Worm (Caenorhabditis elegans): ENCODE data around the gene pals-40.

ce11 chrIII:1413125-1413837 lies 35.5 kb upstream of the pals-40 start:
- no peak for TF ChIP-seq zag-1 (tag; optimal IDR thresholded peaks at IDR 0.05)
- TF ChIP-seq egl-27 (tag; optimal IDR thresholded peaks at IDR 0.05), result no peak
- no peak for TF ChIP-seq daf-16 (GFP tag; optimal IDR thresholded peaks at IDR 0.05)
- no peak for TF ChIP-seq daf-16 (tag; optimal IDR thresholded peaks at IDR 0.05)
- no peak for TF ChIP-seq lir-3 (tag; optimal IDR thresholded peaks at IDR 0.05)
- TF ChIP-seq jun-1 (tag; optimal IDR thresholded peaks at IDR 0.05), result no peak
- TF ChIP-seq lsy-2 (tag; optimal IDR thresholded peaks at IDR 0.05), result no peak
- TF ChIP-seq unc-62 (GFP tag; optimal IDR thresholded peaks at IDR 0.05 in 1 of 2), result no peak
- TF ChIP-seq unc-62 (tag; optimal IDR thresholded peaks at IDR 0.05), result no peak
- TF ChIP-seq snpc-4 (tag; optimal IDR thresholded peaks at IDR 0.05), result no peak
- peak; percentile 6 for TF ChIP-seq F49E8.2 (tag; optimal IDR thresholded peaks at IDR 0.05; ENCODE audit: borderline replicate concordance)
- no peak for TF ChIP-seq pha-4 (GFP tag; IDR thresholded peaks at IDR 0.05)
- no peak for TF ChIP-seq pha-4 (tag; optimal IDR thresholded peaks at IDR 0.05)
- TF ChIP-seq daf-8 (GFP tag; IDR thresholded peaks at IDR 0.05), result no peak
- TF ChIP-seq T26A8.4 (GFP tag; IDR thresholded peaks at IDR 0.05), result no peak
- no peak for TF ChIP-seq dmd-8 (GFP tag; IDR thresholded peaks at IDR 0.05)

All from whole organism, L4 larva.